1 fruit fly cellular context compared by ENCODE assay signal in genomic region chr3L:15548843-15549242, dm6.
TF ChIP-seq lines count a peak whose summit lies in the region.

No protein-coding gene starts in this region.

TF ChIP-seq in whole organism, embryonic, 481 proteins besides CTCF, POLR2A, EP300 and RAD21 (continued from another document):
- TF ChIP-seq grau (tag; optimal IDR thresholded peaks at IDR 0.05; lab: Kevin White, UChicago) (peak; percentile 4), CG3726 (GFP tag; IDR thresholded peaks at IDR 0.05; lab: Robert Waterston, UW) (no peak), CoRest (tag; optimal IDR thresholded peaks at IDR 0.05; lab: Kevin White, UChicago) (peak; percentile 4), mld (GFP tag; IDR thresholded peaks at IDR 0.05; lab: Robert Waterston, UW; ENCODE audit: partially characterized antibody) (no peak), Lhr (GFP tag; optimal IDR thresholded peaks at IDR 0.05; lab: Kevin White, UChicago) (no peak), caup (GFP tag; optimal IDR thresholded peaks at IDR 0.05; lab: Kevin White, UChicago; ENCODE audit: severe bottlenecking) (peak; percentile 74), CG17612 (GFP tag; IDR thresholded peaks at IDR 0.05; lab: Robert Waterston, UW) (no peak), HmgZ (tag; optimal IDR thresholded peaks at IDR 0.05; lab: Kevin White, UChicago) (peak; percentile 6), CG16813 (GFP tag; IDR thresholded peaks at IDR 0.05; lab: Robert Waterston, UW; ENCODE audit: partially characterized antibody) (no peak), HHEX (GFP tag; optimal IDR thresholded peaks at IDR 0.05; lab: Kevin White, UChicago) (peak; percentile 34), Hand (GFP tag; optimal IDR thresholded peaks at IDR 0.05; lab: Kevin White, UChicago) (peak; percentile 42), CG6272 (GFP tag; IDR thresholded peaks at IDR 0.05; lab: Robert Waterston, UW) (no peak), HLH3B (GFP tag; IDR thresholded peaks at IDR 0.05; lab: Robert Waterston, UW) (no peak), CG13775 (GFP tag; optimal IDR thresholded peaks at IDR 0.05; lab: Kevin White, UChicago) (no peak), CG10209 (GFP tag; optimal IDR thresholded peaks at IDR 0.05; lab: Kevin White, UChicago) (peak; percentile 45), cg (GFP tag; optimal IDR thresholded peaks at IDR 0.05; lab: Kevin White, UChicago) (no peak), Fer3 (tag; optimal IDR thresholded peaks at IDR 0.05; lab: Kevin White, UChicago) (peak; percentile 48), Pdp1 (GFP tag; optimal IDR thresholded peaks at IDR 0.05; lab: Kevin White, UChicago) (peak in 1 of 2 experiments; percentile 34), CG12104 (GFP tag; optimal IDR thresholded peaks at IDR 0.05; lab: Kevin White, UChicago) (peak; percentile 10), CG32772 (GFP tag; IDR thresholded peaks at IDR 0.05; lab: Robert Waterston, UW) (no peak), CG17361 (GFP tag; IDR thresholded peaks at IDR 0.05; lab: Robert Waterston, UW) (0 out of 3 replicates have a peak, but pooled peaks have one; percentile 17), tna (GFP tag; IDR thresholded peaks at IDR 0.05; lab: Robert Waterston, UW; ENCODE audit: partially characterized antibody) (no peak), so (GFP tag; IDR thresholded peaks at IDR 0.05; lab: Robert Waterston, UW) (no peak), Oaz (GFP tag; IDR thresholded peaks at IDR 0.05; lab: Robert Waterston, UW) (no peak), otp (GFP tag; IDR thresholded peaks at IDR 0.05; lab: Robert Waterston, UW) (no peak), Sox100B (GFP tag; optimal IDR thresholded peaks at IDR 0.05; lab: Kevin White, UChicago) (no peak), hbn (GFP tag; IDR thresholded peaks at IDR 0.05; lab: Robert Waterston, UW; ENCODE audit: partially characterized antibody) (no peak), D19B (GFP tag; optimal IDR thresholded peaks at IDR 0.05; lab: Kevin White, UChicago) (no peak), CG8359 (GFP tag; optimal IDR thresholded peaks at IDR 0.05; lab: Kevin White, UChicago; ENCODE audit: borderline replicate concordance) (no peak), wdn (GFP tag; IDR thresholded peaks at IDR 0.05; lab: Robert Waterston, UW) (no peak), repo (GFP tag; optimal IDR thresholded peaks at IDR 0.05; lab: Kevin White, UChicago) (no peak), stwl (tag; optimal IDR thresholded peaks at IDR 0.05; lab: Kevin White, UChicago) (no peak), Med (GFP tag; lab: Kevin White, UChicago) (peak; percentile 72), Sry-δ (GFP tag; optimal IDR thresholded peaks at IDR 0.05; lab: Kevin White, UChicago) (no peak), CG6654 (GFP tag; optimal IDR thresholded peaks at IDR 0.05; lab: Kevin White, UChicago) (no peak), sc (optimal IDR thresholded peaks at IDR 0.05; lab: Kevin White, UChicago) (no peak), sc (GFP tag; optimal IDR thresholded peaks at IDR 0.05; lab: Kevin White, UChicago) (no peak), CG2712 (tag; optimal IDR thresholded peaks at IDR 0.05; lab: Kevin White, UChicago) (no peak), CG9609 (GFP tag; optimal IDR thresholded peaks at IDR 0.05; lab: Kevin White, UChicago) (no peak), sd (tag; optimal IDR thresholded peaks at IDR 0.05; lab: Kevin White, UChicago) (no peak), CG13296 (GFP tag; optimal IDR thresholded peaks at IDR 0.05; lab: Kevin White, UChicago) (peak; percentile 49), Dek (tag; optimal IDR thresholded peaks at IDR 0.05; lab: Kevin White, UChicago) (no peak), CG8765 (GFP tag; IDR thresholded peaks at IDR 0.05; lab: Robert Waterston, UW) (no peak), CG1233 (GFP tag; optimal IDR thresholded peaks at IDR 0.05; lab: Kevin White, UChicago) (peak; percentile 30), Meics (GFP tag; optimal IDR thresholded peaks at IDR 0.05; lab: Kevin White, UChicago) (peak; percentile 53), CG10147 (GFP tag; optimal IDR thresholded peaks at IDR 0.05; lab: Kevin White, UChicago) (no peak), gro (GFP tag; optimal IDR thresholded peaks at IDR 0.05; lab: Kevin White, UChicago) (peak; percentile 38), CG3407 (GFP tag; optimal IDR thresholded peaks at IDR 0.05; lab: Kevin White, UChicago) (no peak), Trl (optimal IDR thresholded peaks at IDR 0.05; lab: Kevin White, UChicago) (no peak), Trl (GFP tag; optimal IDR thresholded peaks at IDR 0.05; lab: Kevin White, UChicago) (no peak), CG7987 (GFP tag; optimal IDR thresholded peaks at IDR 0.05; lab: Kevin White, UChicago) (no peak), CG12769 (tag; optimal IDR thresholded peaks at IDR 0.05; lab: Kevin White, UChicago) (peak; percentile 57), seq (GFP tag; IDR thresholded peaks at IDR 0.05; lab: Robert Waterston, UW) (0 out of 2 replicates have a peak, but pooled peaks have one; percentile 19), Adf1 (GFP tag; IDR thresholded peaks at IDR 0.05; lab: Robert Waterston, UW) (no peak; the same call in 1 of the 2 replicates), HLH4C (GFP tag; IDR thresholded peaks at IDR 0.05; lab: Robert Waterston, UW; ENCODE audit: partially characterized antibody) (no peak), CrebB (tag; optimal IDR thresholded peaks at IDR 0.05; lab: Kevin White, UChicago) (peak; percentile 53), CG7556 (GFP tag; optimal IDR thresholded peaks at IDR 0.05; lab: Kevin White, UChicago) (peak; percentile 23), Side (GFP tag; optimal IDR thresholded peaks at IDR 0.05; lab: Kevin White, UChicago) (peak; percentile 15), fd96Cb (tag; optimal IDR thresholded peaks at IDR 0.05; lab: Kevin White, UChicago) (no peak), dati (GFP tag; IDR thresholded peaks at IDR 0.05; lab: Robert Waterston, UW) (no peak), sob (GFP tag; IDR thresholded peaks at IDR 0.05; lab: Robert Waterston, UW) (peak; percentile 10; the same call in 1 of the 2 replicates), CG11504 (tag; optimal IDR thresholded peaks at IDR 0.05; lab: Kevin White, UChicago) (no peak), Dip3 (GFP tag; optimal IDR thresholded peaks at IDR 0.05; lab: Kevin White, UChicago) (no peak), ATbp (GFP tag; optimal IDR thresholded peaks at IDR 0.05; lab: Kevin White, UChicago) (peak; percentile 59), lab (GFP tag; optimal IDR thresholded peaks at IDR 0.05; lab: Kevin White, UChicago) (no peak), CG7928 (GFP tag; optimal IDR thresholded peaks at IDR 0.05; lab: Kevin White, UChicago) (peak; percentile 12), CG18599 (GFP tag; optimal IDR thresholded peaks at IDR 0.05; lab: Kevin White, UChicago) (peak; percentile 72), nau (GFP tag; optimal IDR thresholded peaks at IDR 0.05; lab: Kevin White, UChicago) (peak; percentile 54), CG6854 (GFP tag; optimal IDR thresholded peaks at IDR 0.05; lab: Kevin White, UChicago) (peak; percentile 51), CG4328 (GFP tag; optimal IDR thresholded peaks at IDR 0.05; lab: Kevin White, UChicago) (peak; percentile 42), ssp (GFP tag; IDR thresholded peaks at IDR 0.05; lab: Robert Waterston, UW) (no peak), cwo (GFP tag; optimal IDR thresholded peaks at IDR 0.05; lab: Kevin White, UChicago) (peak; percentile 32), klu (GFP tag; IDR thresholded peaks at IDR 0.05; lab: Robert Waterston, UW) (no peak), CG15514 (GFP tag; optimal IDR thresholded peaks at IDR 0.05; lab: Kevin White, UChicago) (peak; percentile 48), CG8388 (GFP tag; optimal IDR thresholded peaks at IDR 0.05; lab: Kevin White, UChicago) (no peak), CG14441 (GFP tag; IDR thresholded peaks at IDR 0.05; lab: Robert Waterston, UW) (no peak), CG10543 (GFP tag; optimal IDR thresholded peaks at IDR 0.05; lab: Kevin White, UChicago) (peak; percentile 54), Fer1 (GFP tag; optimal IDR thresholded peaks at IDR 0.05; lab: Kevin White, UChicago) (peak; percentile 56), CG2120 (GFP tag; optimal IDR thresholded peaks at IDR 0.05; lab: Kevin White, UChicago) (peak; percentile 31), CG11695 (GFP tag; IDR thresholded peaks at IDR 0.05; lab: Robert Waterston, UW) (peak; percentile 30; the same call in 2 of the 3 replicates), odd (GFP tag; optimal IDR thresholded peaks at IDR 0.05; lab: Kevin White, UChicago) (peak; percentile 16), CG3281 (GFP tag; optimal IDR thresholded peaks at IDR 0.05; lab: Kevin White, UChicago) (peak; percentile 57), Hmr (GFP tag; optimal IDR thresholded peaks at IDR 0.05; lab: Kevin White, UChicago) (peak; percentile 69), exex (tag; optimal IDR thresholded peaks at IDR 0.05; lab: Kevin White, UChicago) (peak; percentile 7), Dip2 (GFP tag; IDR thresholded peaks at IDR 0.05; lab: Robert Waterston, UW) (no peak), B-H2 (GFP tag; optimal IDR thresholded peaks at IDR 0.05; lab: Kevin White, UChicago) (peak; percentile 29), CG2678 (tag; optimal IDR thresholded peaks at IDR 0.05; lab: Kevin White, UChicago) (peak; percentile 47), CG14014 (GFP tag; IDR thresholded peaks at IDR 0.05; lab: Robert Waterston, UW) (peak; percentile 13; the same call in 1 of the 2 replicates), org-1 (GFP tag; optimal IDR thresholded peaks at IDR 0.05; lab: Kevin White, UChicago) (peak; percentile 37), CG4820 (GFP tag; optimal IDR thresholded peaks at IDR 0.05; lab: Kevin White, UChicago) (no peak), mam (GFP tag; optimal IDR thresholded peaks at IDR 0.05; lab: Kevin White, UChicago) (no peak), BtbVII (GFP tag; optimal IDR thresholded peaks at IDR 0.05; lab: Kevin White, UChicago) (peak; percentile 66), CG10267 (tag; optimal IDR thresholded peaks at IDR 0.05; lab: Kevin White, UChicago) (no peak), H2.0 (GFP tag; IDR thresholded peaks at IDR 0.05; lab: Robert Waterston, UW) (no peak), sens (GFP tag; lab: Kevin White, UChicago) (peak; percentile 74), CG15011 (GFP tag; optimal IDR thresholded peaks at IDR 0.05; lab: Kevin White, UChicago) (peak; percentile 35), HLHmδ (GFP tag; optimal IDR thresholded peaks at IDR 0.05; lab: Kevin White, UChicago) (no peak), CG6765 (GFP tag; optimal IDR thresholded peaks at IDR 0.05; lab: Kevin White, UChicago) (peak; percentile 44), CG6813 (GFP tag; optimal IDR thresholded peaks at IDR 0.05; lab: Kevin White, UChicago) (peak; percentile 67), Dbx (GFP tag; IDR thresholded peaks at IDR 0.05; lab: Robert Waterston, UW) (no peak), CG6683 (GFP tag; optimal IDR thresholded peaks at IDR 0.05; lab: Kevin White, UChicago) (no peak), gem (tag; optimal IDR thresholded peaks at IDR 0.05; lab: Kevin White, UChicago) (peak; percentile 3), cad (GFP tag; optimal IDR thresholded peaks at IDR 0.05; lab: Kevin White, UChicago) (no peak), al (GFP tag; IDR thresholded peaks at IDR 0.05; lab: Robert Waterston, UW) (no peak), unc-4 (GFP tag; IDR thresholded peaks at IDR 0.05; lab: Robert Waterston, UW; ENCODE audit: partially characterized antibody) (no peak), unpg (GFP tag; optimal IDR thresholded peaks at IDR 0.05; lab: Kevin White, UChicago) (peak; percentile 7), CG13624 (GFP tag; optimal IDR thresholded peaks at IDR 0.05; lab: Kevin White, UChicago) (no peak), CG34376 (GFP tag; optimal IDR thresholded peaks at IDR 0.05; lab: Kevin White, UChicago) (peak; percentile 59), CG12299 (tag; optimal IDR thresholded peaks at IDR 0.05; lab: Kevin White, UChicago) (peak; percentile 20), Hmx (GFP tag; optimal IDR thresholded peaks at IDR 0.05; lab: Kevin White, UChicago) (no peak), danr (GFP tag; IDR thresholded peaks at IDR 0.05; lab: Robert Waterston, UW) (peak; percentile 20; the same call in 1 of the 2 replicates)
